Fruit fly (Drosophila melanogaster): ENCODE results near the gene Septin1.

DNA sequence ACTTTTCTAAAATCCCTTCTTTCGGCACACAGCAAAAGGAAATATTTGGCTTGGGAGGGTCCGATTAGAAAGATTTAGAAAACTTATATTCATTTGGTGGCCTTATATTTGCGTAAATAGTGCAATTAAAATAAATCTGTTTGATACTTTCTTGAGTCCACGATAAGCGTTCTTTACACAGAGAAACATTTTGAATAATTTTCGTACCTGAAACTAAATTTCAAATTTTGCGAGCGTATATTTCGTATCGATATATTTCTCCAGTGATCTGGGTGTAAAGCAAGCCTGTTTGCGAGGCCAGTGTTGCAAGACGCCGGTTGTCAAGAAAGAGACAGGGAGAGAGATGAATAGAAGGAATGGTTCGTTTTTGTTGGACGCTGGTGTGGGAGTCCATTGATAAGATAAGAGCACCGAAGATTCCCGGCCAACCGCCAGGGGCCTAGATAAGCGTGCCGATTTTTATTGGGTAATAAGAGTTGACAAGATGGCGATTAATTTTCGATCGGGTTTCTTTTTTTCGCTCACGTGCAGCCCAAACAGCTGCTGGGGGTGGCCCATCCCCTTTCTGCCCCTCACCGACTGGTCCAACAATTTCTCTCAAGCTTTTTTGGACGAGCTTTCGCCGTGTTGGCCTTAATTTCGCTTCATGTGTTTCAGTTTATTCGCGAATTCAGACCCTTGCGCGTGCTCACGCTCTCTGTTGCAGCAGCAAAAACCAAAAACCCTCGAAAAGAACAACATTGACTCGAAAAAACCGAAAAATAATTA, 15.8 kb downstream of the Septin1 start, which contains the start of gene slgA:
- no peak for TF ChIP-seq Hr78 (GFP tag; optimal IDR thresholded peaks at IDR 0.05)
- TF ChIP-seq usp (GFP tag; optimal IDR thresholded peaks at IDR 0.05): no peak
- peak; percentile 70 for TF ChIP-seq Hnf4 (GFP tag; optimal IDR thresholded peaks at IDR 0.05)

Measured in whole organism, wandering third instar larva.